Fruit fly (Drosophila melanogaster) whole organism, pupa: Measurements from ENCODE around the gene IRSp53.

Source experiments
- CG14655 ChIP-seq: fragments of 200-800 bp; sonication (Bioruptor generic); optimal IDR thresholded peaks from 3 replicates; lab custom pipeline; 2017; ENCODE audit warnings: mild to moderate bottlenecking, missing biosample characterization, missing genetic modification reagents, missing genetic modification characterization
- EcR ChIP-seq: fragments of 200-800 bp; sonication (Bioruptor generic); optimal IDR thresholded peaks from 3 replicates; lab custom pipeline; 2019; ENCODE audit warnings: missing biosample characterization, missing genetic modification characterization, mild to moderate bottlenecking, moderate library complexity, missing genetic modification reagents
- fd96Ca ChIP-seq: fragments of 200-800 bp; sonication (Bioruptor generic); IDR thresholded peaks from 3 replicates; pipeline ENCODE4 v1.3.6; 2022; ENCODE audit warnings: missing biosample characterization, missing genetic modification characterization
- gl ChIP-seq: fragments of 200-800 bp; sonication (Bioruptor generic); optimal IDR thresholded peaks from 2 replicates; lab custom pipeline; 2018; ENCODE audit warnings: missing biosample characterization, mild to moderate bottlenecking, missing genetic modification characterization

dm6 chr3L:11109454-11109853 is 26.4 kb upstream of the IRSp53 start, which contains the start of the genes CG34012 and emei:
- no peak for TF ChIP-seq EcR (GFP tag; lab: Kevin White, UChicago)
- TF ChIP-seq gl, result no peak
- TF ChIP-seq fd96Ca (GFP tag; lab: Robert Waterston, UW), result no peak
- no peak for TF ChIP-seq CG14655 (GFP tag; lab: Kevin White, UChicago)
